Worm (Caenorhabditis elegans) whole organism, early embryonic: ENCODE data around the gene C34F11.2.

Experiments used
- F13C5.2 ChIP-seq: sonication (generic microtip); optimal IDR thresholded peaks from 2 replicates; lab custom pipeline; 2017; ENCODE audit warnings: mild to moderate bottlenecking, missing genetic modification characterization, inconsistent platforms, missing compliant biosample characterization
- ama-1 ChIP-seq: fragments of 150-350 bp; optimal IDR thresholded peaks from 2 replicates; lab custom pipeline; 2014
- ets-7 ChIP-seq: sonication (generic microtip); optimal IDR thresholded peaks from 2 replicates; lab custom pipeline; 2016; ENCODE audit warnings: missing genotype, missing genetic modification characterization, missing compliant biosample characterization
- hmbx-1 ChIP-seq: sonication (generic microtip); optimal IDR thresholded peaks from 2 replicates; lab custom pipeline; 2016; ENCODE audit warnings: mild to moderate bottlenecking, missing genetic modification characterization, missing compliant biosample characterization
- scrt-1 ChIP-seq: fragments of 200-800 bp; sonication (Bioruptor generic); IDR thresholded peaks from 2 replicates; pipeline ENCODE4 v1.3.6; 2022; ENCODE audit warnings: missing genetic modification characterization, missing compliant biosample characterization
- sea-1 ChIP-seq: fragments of 200-800 bp; sonication (Bioruptor generic); conservative IDR thresholded peaks from 2 replicates; pipeline ENCODE4 v1.3.6; 2022; ENCODE audit warnings: missing genetic modification characterization, missing compliant biosample characterization
- tbx-11 ChIP-seq: fragments of 200-800 bp; sonication (Bioruptor generic); IDR thresholded peaks from 2 replicates; pipeline ENCODE4 v1.3.6; 2022; ENCODE audit warnings: missing genetic modification characterization, missing compliant biosample characterization
- tbx-37 ChIP-seq: fragments of 200-800 bp; sonication (Bioruptor generic); conservative IDR thresholded peaks from 2 replicates; pipeline ENCODE4 v1.3.6; 2022; ENCODE audit warnings: missing genetic modification reagents, missing genetic modification characterization, missing compliant biosample characterization
- tra-4 ChIP-seq: sonication (generic microtip); optimal IDR thresholded peaks from 2 replicates; lab custom pipeline; 2017; ENCODE audit warnings: missing genetic modification characterization, missing compliant biosample characterization

DNA sequence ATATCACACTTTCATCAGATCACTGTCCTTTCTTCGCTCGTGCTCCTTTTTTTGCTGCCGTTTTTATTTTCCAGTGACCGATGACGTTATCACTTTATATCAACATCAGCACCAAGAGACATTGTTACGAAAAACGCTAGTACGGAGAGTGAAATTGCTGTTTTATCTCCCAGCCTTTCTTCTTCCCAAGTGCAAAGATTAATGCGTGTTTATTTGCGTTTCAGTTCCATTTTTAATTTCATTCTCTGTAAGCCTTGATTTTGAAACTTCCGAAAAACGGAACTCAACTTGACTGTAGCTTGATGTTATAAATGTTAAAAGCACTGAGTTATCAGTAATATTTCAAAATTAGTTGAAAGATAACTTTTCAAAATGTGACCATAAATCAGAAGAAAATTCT lies 25.2 kb upstream of the C34F11.2 start:
- TF ChIP-seq sea-1 (GFP tag; lab: Robert Waterston, UW) (no peak), ets-7 (tag; lab: Kevin White, UChicago) (no peak), tra-4 (no peak), tbx-37 (GFP tag; lab: Robert Waterston, UW) (no peak), scrt-1 (GFP tag; lab: Robert Waterston, UW) (no peak), ama-1 (lab: Kevin White, UChicago) (no peak), hmbx-1 (tag; lab: Kevin White, UChicago) (no peak), tbx-11 (no peak), F13C5.2 (tag; lab: Kevin White, UChicago) (no peak)
